Worm (Caenorhabditis elegans) whole organism, L3 larva: ENCODE results near the gene ima-3.

Experiments
- R02D3.7 ChIP-seq: fragments of 150-350 bp; optimal IDR thresholded peaks from 2 replicates; lab custom pipeline; 2014; ENCODE audit warnings: missing biosample characterization, missing genetic modification characterization
- ZK546.5 ChIP-seq: sonication (generic microtip); optimal IDR thresholded peaks from 2 replicates; lab custom pipeline; 2017; ENCODE audit warnings: missing biosample characterization, missing genetic modification characterization
- aly-2 ChIP-seq: fragments of 150-350 bp; optimal IDR thresholded peaks from 2 replicates; lab custom pipeline; 2014; ENCODE audit warnings: missing biosample characterization, missing genetic modification characterization
- ama-1 ChIP-seq: fragments of 150-350 bp; optimal IDR thresholded peaks from 2 replicates; lab custom pipeline; 2018
- ceh-16 ChIP-seq: sonication (generic microtip); optimal IDR thresholded peaks from 2 replicates; lab custom pipeline; 2017; ENCODE audit warnings: missing biosample characterization, missing genetic modification characterization
- ceh-28 ChIP-seq: fragments of 150-350 bp; optimal IDR thresholded peaks from 2 replicates; lab custom pipeline; 2014; ENCODE audit warnings: missing biosample characterization, missing genetic modification reagents, missing genetic modification characterization
- ceh-82 ChIP-seq: fragments of 150-350 bp; optimal IDR thresholded peaks from 2 replicates; lab custom pipeline; 2014; ENCODE audit warnings: missing biosample characterization, missing genetic modification characterization
- ceh-9 ChIP-seq: sonication (generic microtip); optimal IDR thresholded peaks from 2 replicates; lab custom pipeline; 2018; ENCODE audit warnings: missing biosample characterization, missing genetic modification characterization
- daf-12 ChIP-seq: fragments of 150-350 bp; optimal IDR thresholded peaks from 2 replicates; lab custom pipeline; 2014; ENCODE audit warnings: missing biosample characterization, missing genetic modification reagents, missing genetic modification characterization
- egl-27 ChIP-seq: sonication (generic microtip); optimal IDR thresholded peaks from 4 replicates; lab custom pipeline; 2017; ENCODE audit warnings: missing biosample characterization, missing genetic modification reagents, missing genetic modification characterization
- egl-5 ChIP-seq: fragments of 150-350 bp; optimal IDR thresholded peaks from 2 replicates; lab custom pipeline; 2017; ENCODE audit warnings: missing biosample characterization, missing genetic modification reagents, missing genetic modification characterization, inconsistent platforms
- elt-1 ChIP-seq: fragments of 150-350 bp; optimal IDR thresholded peaks from 2 replicates; lab custom pipeline; 2014; ENCODE audit warnings: missing biosample characterization, missing genetic modification characterization
- elt-2 ChIP-seq: sonication (generic microtip); optimal IDR thresholded peaks from 2 replicates; lab custom pipeline; 2016; ENCODE audit warnings: missing genetic modification reagents, mild to moderate bottlenecking, missing genetic modification characterization, missing compliant biosample characterization
- elt-3 ChIP-seq, 3 experiments: fragments of 150-350 bp in 1 of 3; sonication (generic microtip) in 2 of 3; optimal IDR thresholded peaks; 2 replicates in 2 of 3; 4 replicates in 1 of 3; lab custom pipeline; 2014 to 2017; ENCODE audit warnings: missing biosample characterization in 3 of 3, missing genetic modification characterization in 3 of 3
- fkh-10 ChIP-seq: sonication (generic microtip); optimal IDR thresholded peaks from 2 replicates; lab custom pipeline; 2017; ENCODE audit warnings: missing biosample characterization, missing genetic modification reagents, missing genetic modification characterization
- fkh-2 ChIP-seq: fragments of 150-350 bp; optimal IDR thresholded peaks from 2 replicates; lab custom pipeline; 2014; ENCODE audit warnings: missing biosample characterization, missing genetic modification reagents, missing genetic modification characterization
- fos-1 ChIP-seq: fragments of 150-350 bp; optimal IDR thresholded peaks from 2 replicates; lab custom pipeline; 2014; ENCODE audit warnings: missing biosample characterization, missing genetic modification characterization
- hmg-11 ChIP-seq: sonication (generic microtip); optimal IDR thresholded peaks from 2 replicates; lab custom pipeline; 2016; ENCODE audit warnings: missing genetic modification characterization, missing compliant biosample characterization
- jun-1 ChIP-seq: fragments of 150-350 bp; optimal IDR thresholded peaks from 2 replicates; lab custom pipeline; 2014; ENCODE audit warnings: missing biosample characterization, missing genetic modification reagents, missing genetic modification characterization
- lin-15B ChIP-seq: fragments of 150-350 bp; optimal IDR thresholded peaks from 2 replicates; lab custom pipeline; 2014; ENCODE audit warnings: missing biosample characterization, missing genetic modification characterization
- lin-39 ChIP-seq: fragments of 150-350 bp; optimal IDR thresholded peaks from 2 replicates; lab custom pipeline; 2018; ENCODE audit warnings: missing biosample characterization, missing genetic modification reagents, missing genetic modification characterization
- lsy-12 ChIP-seq: sonication (generic microtip); optimal IDR thresholded peaks from 2 replicates; lab custom pipeline; 2016; ENCODE audit warnings: mild to moderate bottlenecking, missing genetic modification characterization, missing compliant biosample characterization
- mdl-1 ChIP-seq: fragments of 150-350 bp; optimal IDR thresholded peaks from 2 replicates; lab custom pipeline; 2014; ENCODE audit warnings: missing biosample characterization, missing genetic modification characterization
- mml-1 ChIP-seq: fragments of 150-350 bp; sonication (generic microtip); optimal IDR thresholded peaks from 3 replicates; lab custom pipeline; 2014; ENCODE audit warnings: missing biosample characterization, missing genetic modification characterization
- nfya-1 ChIP-seq: sonication (generic microtip); optimal IDR thresholded peaks from 2 replicates; lab custom pipeline; 2017; ENCODE audit warnings: missing genetic modification characterization, mild to moderate bottlenecking, missing compliant biosample characterization, antibody characterized with exemption, moderate library complexity; ENCODE audit not compliant: insufficient read depth
- nhr-11 ChIP-seq: fragments of 150-350 bp; optimal IDR thresholded peaks from 2 replicates; lab custom pipeline; 2014; ENCODE audit warnings: missing biosample characterization, missing genetic modification characterization
- nhr-12 ChIP-seq: fragments of 150-350 bp; optimal IDR thresholded peaks from 2 replicates; lab custom pipeline; 2014; ENCODE audit warnings: missing biosample characterization, missing genetic modification characterization
- nhr-23 ChIP-seq: fragments of 150-350 bp; optimal IDR thresholded peaks from 2 replicates; lab custom pipeline; 2014; ENCODE audit warnings: missing biosample characterization, missing genetic modification reagents, missing genetic modification characterization
- nhr-237 ChIP-seq: fragments of 150-350 bp; optimal IDR thresholded peaks from 2 replicates; lab custom pipeline; 2014; ENCODE audit warnings: missing biosample characterization, missing genetic modification characterization
- nhr-25 ChIP-seq: sonication (generic microtip); optimal IDR thresholded peaks from 2 replicates; lab custom pipeline; 2017; ENCODE audit warnings: missing biosample characterization, missing genetic modification characterization
- nhr-28 ChIP-seq: fragments of 150-350 bp; optimal IDR thresholded peaks from 2 replicates; lab custom pipeline; 2014; ENCODE audit warnings: missing biosample characterization, missing genetic modification characterization
- nhr-43 ChIP-seq: sonication (generic microtip); optimal IDR thresholded peaks from 2 replicates; lab custom pipeline; 2016; ENCODE audit warnings: mild to moderate bottlenecking, missing genetic modification characterization, missing compliant biosample characterization; ENCODE audit not compliant: poor library complexity, severe bottlenecking
- nhr-67 ChIP-seq: fragments of 150-350 bp; optimal IDR thresholded peaks from 2 replicates; lab custom pipeline; 2014; ENCODE audit warnings: missing biosample characterization, missing genetic modification characterization
- nhr-76 ChIP-seq: fragments of 150-350 bp; sonication (generic microtip); optimal IDR thresholded peaks from 5 replicates; lab custom pipeline; 2014; ENCODE audit warnings: missing biosample characterization, missing genetic modification characterization
- nhr-77 ChIP-seq: fragments of 150-350 bp; optimal IDR thresholded peaks from 2 replicates; lab custom pipeline; 2014; ENCODE audit warnings: missing biosample characterization, missing genetic modification characterization
- pha-4 ChIP-seq: fragments of 150-350 bp; optimal IDR thresholded peaks from 2 replicates; lab custom pipeline; 2014; ENCODE audit warnings: missing biosample characterization, missing genetic modification reagents, missing genetic modification characterization
- pqm-1 ChIP-seq: fragments of 150-350 bp; optimal IDR thresholded peaks from 2 replicates; lab custom pipeline; 2017; ENCODE audit warnings: missing biosample characterization, missing genetic modification characterization, inconsistent platforms
- sea-2 ChIP-seq: fragments of 150-350 bp; sonication (generic microtip); optimal IDR thresholded peaks from 4 replicates; lab custom pipeline; 2014; ENCODE audit warnings: missing biosample characterization, missing genetic modification reagents, missing genetic modification characterization
- skn-1 ChIP-seq: fragments of 150-350 bp; optimal IDR thresholded peaks from 2 replicates; lab custom pipeline; 2014; ENCODE audit warnings: missing biosample characterization, missing genetic modification characterization
- snpc-4 ChIP-seq: fragments of 150-350 bp; optimal IDR thresholded peaks from 2 replicates; lab custom pipeline; 2014; ENCODE audit warnings: missing biosample characterization, missing genetic modification characterization
- tbx-2 ChIP-seq: sonication (generic microtip); optimal IDR thresholded peaks from 2 replicates; lab custom pipeline; 2016; ENCODE audit warnings: mild to moderate bottlenecking, missing genetic modification characterization, missing compliant biosample characterization
- unc-62 ChIP-seq: fragments of 150-350 bp; sonication (generic microtip); optimal IDR thresholded peaks from 4 replicates; lab custom pipeline; 2014; ENCODE audit warnings: missing biosample characterization, missing genetic modification reagents, missing genetic modification characterization
- zag-1 ChIP-seq: fragments of 150-350 bp; optimal IDR thresholded peaks from 2 replicates; lab custom pipeline; 2014; ENCODE audit warnings: missing biosample characterization, missing genetic modification characterization
- ztf-4 ChIP-seq: fragments of 150-350 bp; optimal IDR thresholded peaks from 2 replicates; lab custom pipeline; 2014; ENCODE audit warnings: missing biosample characterization, missing genetic modification characterization

Gene ima-3

DNA sequence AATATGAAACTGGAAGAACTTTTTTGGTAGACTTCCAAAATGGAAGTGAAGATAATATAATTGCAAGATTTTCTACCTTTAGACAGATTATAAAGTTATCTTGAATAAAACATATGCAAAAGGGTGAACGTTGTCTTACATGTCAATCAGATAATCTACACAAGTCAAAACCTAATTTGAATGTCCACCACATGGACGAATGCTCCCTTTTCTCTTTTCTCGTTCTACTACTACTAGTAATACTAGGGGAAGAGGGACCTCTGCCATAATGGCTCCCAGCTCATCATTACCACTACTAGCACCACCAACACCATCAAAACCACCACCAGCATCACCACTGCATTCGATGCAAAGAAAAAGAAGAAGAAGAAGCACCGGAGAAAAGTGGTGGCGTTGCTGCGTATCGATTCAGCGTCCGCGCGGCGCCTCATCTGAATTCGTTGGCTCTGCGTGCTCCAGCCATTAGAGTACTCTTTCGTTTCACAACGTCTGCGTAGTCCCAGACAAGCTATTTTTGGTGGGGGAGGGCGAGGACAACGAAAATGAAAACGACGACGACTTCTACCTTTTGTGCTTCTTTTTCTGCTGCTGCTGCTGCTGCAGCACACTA is 23.9 kb upstream of the ima-3 start:
- no peak for TF ChIP-seq ama-1
- TF ChIP-seq ceh-16 (tag; lab: Kevin White, UChicago), result no peak
- no peak for TF ChIP-seq ceh-82 (tag; lab: Kevin White, UChicago)
- peak; percentile 11 for TF ChIP-seq snpc-4 (tag; lab: Kevin White, UChicago)
- peak; percentile 84 for TF ChIP-seq lin-39 (tag; lab: Kevin White, UChicago)
- TF ChIP-seq nfya-1 (tag; lab: Kevin White, UChicago), result peak; percentile 51
- no peak for TF ChIP-seq elt-1 (tag; lab: Kevin White, UChicago)
- TF ChIP-seq mml-1, result no peak
- TF ChIP-seq nhr-76, result no peak
- TF ChIP-seq pqm-1, result no peak
- peak; percentile 42 for TF ChIP-seq hmg-11 (tag; lab: Kevin White, UChicago)
- TF ChIP-seq nhr-237 (tag; lab: Kevin White, UChicago), result no peak
- no peak for TF ChIP-seq nhr-77 (tag; lab: Kevin White, UChicago)

DNA sequence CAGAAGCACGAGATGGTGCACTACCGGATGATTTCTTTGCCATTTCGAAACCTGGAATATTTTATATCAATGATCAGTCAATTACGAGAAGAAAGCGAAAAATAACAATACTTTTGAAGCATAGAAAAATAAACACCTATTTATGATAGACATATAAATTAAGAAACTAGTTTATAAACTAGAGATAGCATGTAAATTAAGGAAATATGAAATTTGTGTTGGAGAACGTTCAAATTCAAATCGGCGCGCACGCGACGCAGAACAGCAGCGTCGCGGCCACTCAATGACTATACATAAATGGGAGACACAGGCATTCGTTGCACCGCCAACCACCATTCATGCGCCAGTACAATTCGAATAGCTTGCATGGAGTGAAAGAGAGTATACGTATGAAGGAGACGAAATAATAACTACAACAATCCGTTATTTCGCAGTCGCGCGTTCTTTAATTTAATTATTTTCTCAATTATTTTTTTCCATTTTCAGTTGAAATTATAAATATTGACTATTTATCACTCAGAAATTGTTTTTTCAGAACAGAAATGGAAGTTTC is 18.7 kb upstream of the ima-3 start, which contains the start of the genes cec-5 and nol-10:
Gene cec-5 (minus strand): TSS at position 51 of the 553 bp plus-strand sequence.
Gene nol-10 (plus strand): TSS at position 536 of the 553 bp plus-strand sequence.
- TF ChIP-seq ZK546.5 (tag; lab: Kevin White, UChicago) (no peak), nhr-67 (no peak), lin-15B (tag; lab: Kevin White, UChicago) (peak; percentile 93), nhr-11 (tag; lab: Kevin White, UChicago) (no peak), R02D3.7 (tag; lab: Kevin White, UChicago) (peak; percentile 13), jun-1 (peak; percentile 51), elt-2 (peak; percentile 61), unc-62 (GFP tag; lab: Kevin White, UChicago) (no peak), aly-2 (no peak), mml-1 (no peak), nfya-1 (tag; lab: Kevin White, UChicago) (peak; percentile 95), ceh-82 (tag; lab: Kevin White, UChicago) (no peak), ceh-16 (tag; lab: Kevin White, UChicago) (no peak), mdl-1 (tag; lab: Kevin White, UChicago) (no peak), nhr-12 (tag; lab: Kevin White, UChicago) (no peak), ama-1 (no peak), nhr-237 (tag; lab: Kevin White, UChicago) (no peak), pqm-1 (peak; percentile 27), zag-1 (tag; lab: Kevin White, UChicago) (no peak), skn-1 (tag; lab: Kevin White, UChicago) (no peak), pha-4 (tag; lab: Kevin White, UChicago) (peak; percentile 88), nhr-43 (tag; lab: Kevin White, UChicago) (no peak), sea-2 (no peak), nhr-77 (tag; lab: Kevin White, UChicago) (no peak), nhr-25 (tag; lab: Kevin White, UChicago) (peak; percentile 79), fkh-10 (GFP tag; lab: Kevin White, UChicago) (no peak), snpc-4 (tag; lab: Kevin White, UChicago) (peak; percentile 66), ceh-28 (tag; lab: Kevin White, UChicago) (peak; percentile 43), lsy-12 (peak; percentile 27), ceh-9 (tag; lab: Kevin White, UChicago) (no peak), nhr-76 (no peak), nhr-28 (tag; lab: Kevin White, UChicago) (no peak), egl-5 (peak; percentile 83), fkh-2 (no peak), lin-39 (tag; lab: Kevin White, UChicago) (peak; percentile 88), elt-1 (tag; lab: Kevin White, UChicago) (no peak), nhr-23 (peak; percentile 74), daf-12 (tag; lab: Kevin White, UChicago) (no peak), tbx-2 (tag; lab: Kevin White, UChicago) (no peak), egl-27 (tag; lab: Kevin White, UChicago) (peak; percentile 19), ztf-4 (tag; lab: Kevin White, UChicago) (no peak), elt-3 (tag; optimal IDR thresholded peaks at IDR 0.05; lab: Kevin White, UChicago) (no peak), hmg-11 (tag; lab: Kevin White, UChicago) (peak; percentile 85), fos-1 (tag; lab: Kevin White, UChicago) (no peak)
- TF ChIP-seq, all 47 proteins: peak for 16
